Worm (Caenorhabditis elegans): ENCODE data around the gene lgc-4.
A peak's percentile ranks its signal among the peaks of the same experiment; 100 is the strongest.

Gene lgc-4

DNA sequence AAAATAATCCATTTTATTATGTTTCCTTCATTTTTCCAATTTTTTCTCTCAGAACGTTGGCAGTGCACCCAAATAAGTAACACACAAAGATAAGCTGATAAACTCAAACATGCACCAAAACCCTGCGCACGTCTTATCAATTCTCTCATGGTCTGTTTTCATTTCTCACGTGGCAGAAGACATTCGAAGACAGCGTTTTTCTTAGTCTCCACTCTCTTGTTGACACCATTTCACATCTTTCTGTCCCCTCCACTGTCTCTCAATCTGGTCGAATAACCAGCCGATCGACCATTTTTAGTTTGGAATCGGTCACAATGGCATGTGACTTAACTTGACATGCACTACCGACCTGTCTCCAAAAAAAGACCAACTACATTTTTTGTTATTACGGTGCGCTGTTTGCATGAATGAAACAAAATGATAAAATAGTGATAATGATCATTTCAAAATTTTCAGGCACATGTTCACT, 28.1 kb downstream of the lgc-4 start, which contains the start of gene C35B8.3 (continued):
- TF ChIP-seq zip-4 (GFP tag; optimal IDR thresholded peaks at IDR 0.05) (no peak), grh-1 (GFP tag; IDR thresholded peaks at IDR 0.05) (0 out of 2 replicates have a peak, but pooled peaks have one; percentile 36), fos-1 (tag; optimal IDR thresholded peaks at IDR 0.05) (no peak), C34B4.2 (tag; optimal IDR thresholded peaks at IDR 0.05) (no peak), vab-15 (tag; optimal IDR thresholded peaks at IDR 0.05) (no peak), mab-9 (GFP tag; IDR thresholded peaks at IDR 0.05) (no peak), lin-39 (tag; optimal IDR thresholded peaks at IDR 0.05) (no peak), fkh-10 (GFP tag; optimal IDR thresholded peaks at IDR 0.05) (no peak), xbp-1 (tag; optimal IDR thresholded peaks at IDR 0.05) (no peak), ceh-90 (tag; optimal IDR thresholded peaks at IDR 0.05) (no peak), unc-86 (tag; optimal IDR thresholded peaks at IDR 0.05) (no peak), swsn-7 (tag; optimal IDR thresholded peaks at IDR 0.05) (no peak), zag-1 (tag; optimal IDR thresholded peaks at IDR 0.05) (no peak), unc-98 (GFP tag; IDR thresholded peaks at IDR 0.05) (no peak), nhr-77 (tag; optimal IDR thresholded peaks at IDR 0.05) (no peak), unc-62 (GFP tag; optimal IDR thresholded peaks at IDR 0.05) (no peak), sptf-1 (tag; optimal IDR thresholded peaks at IDR 0.05) (no peak), nhr-84 (tag; optimal IDR thresholded peaks at IDR 0.05) (no peak), nhr-237 (tag; optimal IDR thresholded peaks at IDR 0.05) (no peak), nhr-47 (tag; optimal IDR thresholded peaks at IDR 0.05) (no peak), nhr-76 (tag; optimal IDR thresholded peaks at IDR 0.05) (no peak), C04F5.9 (tag; optimal IDR thresholded peaks at IDR 0.05) (no peak), dpl-1 (GFP tag; optimal IDR thresholded peaks at IDR 0.05) (peak in 1 of 3 experiments; percentile 6), lin-35 (GFP tag; optimal IDR thresholded peaks at IDR 0.05) (peak in 1 of 2 experiments; percentile 79), fkh-8 (tag; optimal IDR thresholded peaks at IDR 0.05) (no peak), jun-1 (tag; optimal IDR thresholded peaks at IDR 0.05) (peak; percentile 20), F16B12.6 (tag; optimal IDR thresholded peaks at IDR 0.05) (no peak), skn-1 (tag; optimal IDR thresholded peaks at IDR 0.05) (peak; percentile 23), ztf-11 (tag; optimal IDR thresholded peaks at IDR 0.05) (no peak), mep-1 (tag; optimal IDR thresholded peaks at IDR 0.05) (peak; percentile 29), ama-1 (optimal IDR thresholded peaks at IDR 0.05) (no peak), unc-130 (tag; optimal IDR thresholded peaks at IDR 0.05) (peak; percentile 60), ceh-82 (tag; optimal IDR thresholded peaks at IDR 0.05) (no peak), lin-13 (GFP tag; optimal IDR thresholded peaks at IDR 0.05) (no peak), nhr-90 (tag; optimal IDR thresholded peaks at IDR 0.05; ENCODE audit: poor library complexity) (peak; percentile 73), nhr-20 (tag; optimal IDR thresholded peaks at IDR 0.05) (peak; percentile 90), pax-3 (tag; optimal IDR thresholded peaks at IDR 0.05) (no peak), pag-3 (tag; optimal IDR thresholded peaks at IDR 0.05; ENCODE audit: borderline replicate concordance, insufficient read depth) (no peak), lin-14 (GFP tag; optimal IDR thresholded peaks at IDR 0.05) (peak; percentile 70), nhr-28 (tag; optimal IDR thresholded peaks at IDR 0.05) (no peak), snu-23 (GFP tag; optimal IDR thresholded peaks at IDR 0.05) (peak; percentile 76), hpl-2 (GFP tag; optimal IDR thresholded peaks at IDR 0.05) (no peak), egl-13 (tag; optimal IDR thresholded peaks at IDR 0.05) (no peak), aha-1 (tag; optimal IDR thresholded peaks at IDR 0.05) (no peak), unc-30 (tag; optimal IDR thresholded peaks at IDR 0.05) (no peak), ceh-88 (GFP tag; IDR thresholded peaks at IDR 0.05) (no peak), dsc-1 (tag; optimal IDR thresholded peaks at IDR 0.05) (no peak), ceh-8 (GFP tag; optimal IDR thresholded peaks at IDR 0.05) (no peak), lir-3 (tag; optimal IDR thresholded peaks at IDR 0.05; ENCODE audit: poor library complexity) (no peak), egl-27 (tag; optimal IDR thresholded peaks at IDR 0.05) (no peak), nhr-19 (GFP tag; conservative IDR thresholded peaks at IDR 0.05) (peak; percentile 34), nhr-85 (tag) (peak; percentile 91), snpc-4 (tag; optimal IDR thresholded peaks at IDR 0.05) (no peak), sup-37 (GFP tag; optimal IDR thresholded peaks at IDR 0.05) (no peak)

All from whole organism, L1 larva.